Fruit fly (Drosophila melanogaster): Measurements from ENCODE around the gene C15.

dm6 chr3R:21506270-21506669 lies 6.5 kb downstream of the C15 start:
- TF ChIP-seq tai (GFP tag; optimal IDR thresholded peaks at IDR 0.05), result no peak
- no peak for TF ChIP-seq sage (GFP tag; optimal IDR thresholded peaks at IDR 0.05)
- no peak for TF ChIP-seq Hr83 (GFP tag; optimal IDR thresholded peaks at IDR 0.05; ENCODE audit: poor library complexity, severe bottlenecking)
- no peak for TF ChIP-seq woc (GFP tag; optimal IDR thresholded peaks at IDR 0.05)
- TF ChIP-seq h (GFP tag; optimal IDR thresholded peaks at IDR 0.05), result no peak
- no peak for TF ChIP-seq psq (GFP tag; optimal IDR thresholded peaks at IDR 0.05)
- TF ChIP-seq Vsx2 (GFP tag; optimal IDR thresholded peaks at IDR 0.05; ENCODE audit: partially characterized antibody), result no peak
- TF ChIP-seq usp (GFP tag; optimal IDR thresholded peaks at IDR 0.05), result no peak
- no peak for TF ChIP-seq br (GFP tag; optimal IDR thresholded peaks at IDR 0.05)
- TF ChIP-seq dmrt93B (GFP tag; optimal IDR thresholded peaks at IDR 0.05), result no peak
- no peak for TF ChIP-seq pan (optimal IDR thresholded peaks at IDR 0.05)
- TF ChIP-seq sv (GFP tag; optimal IDR thresholded peaks at IDR 0.05), result no peak
